Fruit fly (Drosophila melanogaster): ENCODE measurements around the gene TBC1D16.

- no peak for TF ChIP-seq CG7045 (GFP tag; optimal IDR thresholded peaks at IDR 0.05)
- no peak for TF ChIP-seq cic (GFP tag; optimal IDR thresholded peaks at IDR 0.05)
Measured at dm6 chr2L:10393467-10393866, 42.0 kb downstream of the TBC1D16 start.
